Fruit fly (Drosophila melanogaster) whole organism, embryonic: Measurements from ENCODE around the gene CG12766.
A peak's percentile ranks its signal among the peaks of the same experiment; 100 is the strongest.

ENCODE experiments used
- Aef1 ChIP-seq: fragments of 200-800 bp; sonication (Bioruptor generic); IDR thresholded peaks from 3 replicates; pipeline ENCODE4 v1.3.6; 2022; ENCODE audit warnings: missing biosample characterization, missing genetic modification characterization
- CG10366 ChIP-seq: fragments of 200-800 bp; sonication (Bioruptor generic); IDR thresholded peaks from 2 replicates; pipeline ENCODE4 v1.3.6; 2022; ENCODE audit warnings: missing biosample characterization, missing genetic modification characterization
- CG10565 ChIP-seq: fragments of 200-800 bp; sonication (Bioruptor generic); optimal IDR thresholded peaks from 3 replicates; lab custom pipeline; 2016; ENCODE audit warnings: missing biosample characterization, mild to moderate bottlenecking, missing genetic modification characterization
- CG11085 ChIP-seq: fragments of 200-800 bp; sonication (Bioruptor generic); IDR thresholded peaks from 2 replicates; pipeline ENCODE4 v1.3.6; 2022; ENCODE audit warnings: missing biosample characterization, missing genetic modification characterization
- CG11504 ChIP-seq: fragments of 200-800 bp; sonication (Bioruptor generic); optimal IDR thresholded peaks from 3 replicates; lab custom pipeline; 2019; ENCODE audit warnings: missing biosample characterization, mild to moderate bottlenecking, missing genetic modification characterization, moderate library complexity
- CG12104 ChIP-seq: fragments of 200-800 bp; sonication (Bioruptor generic); optimal IDR thresholded peaks from 3 replicates; lab custom pipeline; 2016; ENCODE audit warnings: missing biosample characterization, missing genetic modification characterization
- CG12219 ChIP-seq: fragments of 200-800 bp; sonication (Bioruptor generic); optimal IDR thresholded peaks from 3 replicates; lab custom pipeline; 2018; ENCODE audit warnings: missing biosample characterization, mild to moderate bottlenecking, missing genetic modification characterization
- CG12391 ChIP-seq: fragments of 200-800 bp; sonication (Bioruptor generic); optimal IDR thresholded peaks from 3 replicates; lab custom pipeline; 2018; ENCODE audit warnings: missing biosample characterization, mild to moderate bottlenecking, missing genetic modification characterization, moderate library complexity
- CG13424 ChIP-seq: fragments of 200-800 bp; sonication (Bioruptor generic); optimal IDR thresholded peaks from 2 replicates; lab custom pipeline; 2019; ENCODE audit warnings: missing biosample characterization, mild to moderate bottlenecking, missing genetic modification characterization, moderate library complexity
- CG15269 ChIP-seq: fragments of 200-800 bp; sonication (Bioruptor generic); optimal IDR thresholded peaks from 2 replicates; lab custom pipeline; 2018; ENCODE audit warnings: missing biosample characterization, mild to moderate bottlenecking, missing genetic modification characterization, moderate library complexity
- CG16815 ChIP-seq: fragments of 200-800 bp; sonication (Bioruptor generic); optimal IDR thresholded peaks from 3 replicates; lab custom pipeline; 2017; ENCODE audit warnings: missing biosample characterization, mild to moderate bottlenecking, missing genetic modification characterization
- CG18599 ChIP-seq: fragments of 200-800 bp; sonication (Bioruptor generic); optimal IDR thresholded peaks from 3 replicates; lab custom pipeline; 2017; ENCODE audit warnings: missing biosample characterization, missing genetic modification characterization, mild to moderate bottlenecking, moderate library complexity, missing genetic modification reagents
- CG3065 ChIP-seq: fragments of 200-800 bp; sonication (Bioruptor generic); optimal IDR thresholded peaks from 2 replicates; lab custom pipeline; 2016; ENCODE audit warnings: missing biosample characterization, missing genetic modification characterization
- CG34224 ChIP-seq: fragments of 200-800 bp; sonication (Bioruptor generic); IDR thresholded peaks from 3 replicates; pipeline ENCODE4 v1.3.6; 2022; ENCODE audit warnings: missing biosample characterization, missing genetic modification characterization; ENCODE audit not compliant: partially characterized antibody
- CG3838 ChIP-seq: fragments of 200-800 bp; sonication (Bioruptor generic); optimal IDR thresholded peaks from 3 replicates; lab custom pipeline; 2016; ENCODE audit warnings: missing biosample characterization, missing genetic modification characterization
- CG4617 ChIP-seq: fragments of 200-800 bp; sonication (Bioruptor generic); optimal IDR thresholded peaks from 3 replicates; lab custom pipeline; 2016; ENCODE audit warnings: missing biosample characterization, missing genetic modification characterization, borderline replicate concordance
- CG4820 ChIP-seq: fragments of 200-800 bp; sonication (Bioruptor generic); optimal IDR thresholded peaks from 3 replicates; lab custom pipeline; 2016; ENCODE audit warnings: missing biosample characterization, missing genetic modification characterization
- CG8388 ChIP-seq: fragments of 200-800 bp; sonication (Bioruptor generic); optimal IDR thresholded peaks from 2 replicates; lab custom pipeline; 2019; ENCODE audit warnings: missing biosample characterization, mild to moderate bottlenecking, missing genetic modification characterization, moderate library complexity
- CHES-1-like ChIP-seq: fragments of 200-800 bp; sonication (Bioruptor generic); optimal IDR thresholded peaks from 2 replicates; lab custom pipeline; 2016; ENCODE audit warnings: missing biosample characterization, missing genetic modification characterization
- HLH54F ChIP-seq: fragments of 200-800 bp; sonication (Bioruptor generic); optimal IDR thresholded peaks from 3 replicates; lab custom pipeline; 2016; ENCODE audit warnings: missing biosample characterization, missing genetic modification characterization
- Hmx ChIP-seq: fragments of 200-800 bp; sonication (Bioruptor generic); optimal IDR thresholded peaks from 2 replicates; lab custom pipeline; 2016; ENCODE audit warnings: missing biosample characterization, missing genetic modification characterization
- Hr51 ChIP-seq, 2 experiments: fragments of 200-800 bp; sonication (Bioruptor generic); optimal IDR thresholded peaks; 2 replicates in 1 of 2; 3 replicates in 1 of 2; lab custom pipeline; 2016 to 2018; ENCODE audit warnings: missing biosample characterization in 2 of 2, missing genetic modification characterization in 2 of 2, mild to moderate bottlenecking in 1 of 2, moderate library complexity in 1 of 2
- Mrtf ChIP-seq: fragments of 200-800 bp; sonication (Bioruptor generic); IDR thresholded peaks from 3 replicates; pipeline ENCODE4 v1.3.6; 2022; ENCODE audit warnings: missing biosample characterization, missing genetic modification characterization
- Optix ChIP-seq: fragments of 200-800 bp; sonication (Bioruptor generic); IDR thresholded peaks from 3 replicates; pipeline ENCODE4 v1.3.6; 2022; ENCODE audit warnings: missing biosample characterization, missing genetic modification characterization
- Poxn ChIP-seq: fragments of 200-800 bp; sonication (Bioruptor generic); IDR thresholded peaks from 2 replicates; pipeline ENCODE4 v1.3.6; 2022; ENCODE audit warnings: missing biosample characterization, missing genetic modification characterization
- Ptx1 ChIP-seq: fragments of 200-800 bp; sonication (Bioruptor generic); IDR thresholded peaks from 2 replicates; pipeline ENCODE4 v1.3.6; 2022; ENCODE audit warnings: missing biosample characterization, missing genetic modification characterization
- cg ChIP-seq: fragments of 200-800 bp; sonication (Bioruptor generic); optimal IDR thresholded peaks from 3 replicates; lab custom pipeline; 2019; ENCODE audit warnings: missing biosample characterization, mild to moderate bottlenecking, missing genetic modification characterization, moderate library complexity
- chm ChIP-seq: fragments of 200-800 bp; sonication (Bioruptor generic); IDR thresholded peaks from 2 replicates; pipeline ENCODE4 v1.3.6; 2022; ENCODE audit warnings: missing biosample characterization, missing genetic modification characterization
- ci ChIP-seq: fragments of 200-800 bp; sonication (Bioruptor generic); IDR thresholded peaks from 3 replicates; pipeline ENCODE4 v1.3.6; 2022; ENCODE audit warnings: missing biosample characterization, missing genetic modification characterization
- dysf ChIP-seq: fragments of 200-800 bp; sonication (Bioruptor generic); IDR thresholded peaks from 3 replicates; pipeline ENCODE4 v1.3.6; 2022; ENCODE audit warnings: missing biosample characterization, missing genetic modification characterization
- eve ChIP-seq, 2 experiments: fragments of >200 bp; optimal IDR thresholded peaks; 2 replicates each; lab custom pipeline; 2017; ENCODE audit warnings: missing biosample characterization in 2 of 2, missing genetic modification characterization in 2 of 2
- ewg ChIP-seq: fragments of 200-800 bp; sonication (Bioruptor generic); optimal IDR thresholded peaks from 3 replicates; lab custom pipeline; 2017; ENCODE audit warnings: mild to moderate bottlenecking, missing biosample characterization, missing genetic modification reagents, missing genetic modification characterization
- fu2 ChIP-seq: fragments of 200-800 bp; sonication (Bioruptor generic); optimal IDR thresholded peaks from 2 replicates; lab custom pipeline; 2016; ENCODE audit warnings: missing biosample characterization, missing genetic modification characterization
- gce ChIP-seq: fragments of 200-800 bp; sonication (Bioruptor generic); IDR thresholded peaks from 3 replicates; pipeline ENCODE4 v1.3.6; 2022; ENCODE audit warnings: missing biosample characterization, missing genetic modification characterization
- gcm2 ChIP-seq: fragments of 200-800 bp; sonication (Bioruptor generic); optimal IDR thresholded peaks from 2 replicates; lab custom pipeline; 2016; ENCODE audit warnings: missing biosample characterization, missing genetic modification characterization
- gro ChIP-seq: fragments of 200-800 bp; sonication (Bioruptor generic); optimal IDR thresholded peaks from 2 replicates; lab custom pipeline; 2016; ENCODE audit warnings: missing biosample characterization, missing genetic modification characterization
- jigr1 ChIP-seq: fragments of 200-800 bp; sonication (Bioruptor generic); IDR thresholded peaks from 3 replicates; pipeline ENCODE4 v1.3.6; 2022; ENCODE audit warnings: missing biosample characterization, missing genetic modification characterization
- kah ChIP-seq: fragments of 200-800 bp; sonication (Bioruptor generic); optimal IDR thresholded peaks from 2 replicates; lab custom pipeline; 2018; ENCODE audit warnings: missing biosample characterization, mild to moderate bottlenecking, missing genetic modification characterization
- mam ChIP-seq: fragments of 200-800 bp; sonication (Bioruptor generic); optimal IDR thresholded peaks from 3 replicates; lab custom pipeline; 2016; ENCODE audit warnings: missing biosample characterization, missing genetic modification characterization
- phol ChIP-seq: fragments of 200-800 bp; sonication (Bioruptor generic); optimal IDR thresholded peaks from 3 replicates; lab custom pipeline; 2018; ENCODE audit warnings: missing biosample characterization, mild to moderate bottlenecking, missing genetic modification characterization, moderate library complexity
- ranshi ChIP-seq: fragments of 200-800 bp; sonication (Bioruptor generic); IDR thresholded peaks from 2 replicates; pipeline ENCODE4 v1.3.6; 2022; ENCODE audit warnings: missing biosample characterization, missing genetic modification characterization
- sima ChIP-seq: fragments of 200-800 bp; sonication (Bioruptor generic); optimal IDR thresholded peaks from 2 replicates; lab custom pipeline; 2016; ENCODE audit warnings: missing biosample characterization, missing genetic modification characterization
- slbo ChIP-seq: fragments of 200-800 bp; sonication (Bioruptor generic); IDR thresholded peaks from 2 replicates; pipeline ENCODE4 v1.3.6; 2022; ENCODE audit warnings: missing biosample characterization, missing genetic modification characterization
- slou ChIP-seq: fragments of 200-800 bp; sonication (Bioruptor generic); optimal IDR thresholded peaks from 3 replicates; lab custom pipeline; 2016; ENCODE audit warnings: missing biosample characterization, missing genetic modification characterization
- tio ChIP-seq: fragments of 200-800 bp; sonication (Bioruptor generic); optimal IDR thresholded peaks from 2 replicates; lab custom pipeline; 2017; ENCODE audit warnings: missing biosample characterization, missing genetic modification characterization, inconsistent platforms
- trh ChIP-seq: fragments of 200-800 bp; sonication (Bioruptor generic); optimal IDR thresholded peaks from 2 replicates; lab custom pipeline; 2016; ENCODE audit warnings: missing biosample characterization, missing genetic modification characterization
- unc-4 ChIP-seq: fragments of 200-800 bp; sonication (Bioruptor generic); IDR thresholded peaks from 2 replicates; pipeline ENCODE4 v1.3.6; 2022; ENCODE audit warnings: missing biosample characterization, missing genetic modification characterization; ENCODE audit not compliant: partially characterized antibody
- z ChIP-seq: fragments of 200-800 bp; sonication (Bioruptor generic); IDR thresholded peaks from 3 replicates; pipeline ENCODE4 v1.3.6; 2022; ENCODE audit warnings: missing biosample characterization, missing genetic modification characterization
- zfh2 ChIP-seq: fragments of 200-800 bp; sonication (Bioruptor generic); optimal IDR thresholded peaks from 2 replicates; lab custom pipeline; 2016; ENCODE audit warnings: missing biosample characterization, missing genetic modification characterization

The CG12766 gene

DNA sequence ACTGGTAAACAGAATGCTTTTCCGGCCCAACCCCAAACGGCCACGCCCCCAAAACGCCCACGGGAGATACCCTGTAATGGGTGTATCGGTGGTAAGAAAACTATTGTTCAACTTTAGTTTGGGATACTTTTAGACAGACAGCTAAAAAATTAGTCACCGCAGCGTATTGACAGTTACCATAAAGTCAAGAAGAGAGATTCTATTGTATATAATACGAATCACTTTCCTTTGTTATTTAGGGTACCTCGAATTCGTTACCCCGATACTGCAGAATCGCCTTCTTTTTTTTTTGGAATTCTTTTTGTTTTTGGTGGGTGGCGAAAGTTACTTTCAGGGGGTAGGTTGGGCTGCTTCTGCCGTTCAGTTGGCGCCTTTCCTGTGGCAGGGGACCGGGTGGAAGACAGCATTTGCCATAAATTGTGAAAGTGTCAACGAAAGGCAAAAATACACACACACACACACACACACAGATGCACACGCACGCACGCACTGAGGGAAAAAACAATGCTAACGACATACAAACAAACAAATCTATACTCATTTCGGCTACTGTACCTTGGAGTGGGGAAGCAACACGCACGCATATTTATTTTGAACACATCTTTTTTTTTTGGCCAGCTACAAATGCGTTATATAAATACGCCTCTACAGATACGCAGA, 30.6 kb upstream of the CG12766 start:
- TF ChIP-seq jigr1, result no peak
- TF ChIP-seq CG4820 (GFP tag; lab: Kevin White, UChicago), result peak; percentile 3
- no peak for TF ChIP-seq CHES-1-like (GFP tag; lab: Kevin White, UChicago)
- TF ChIP-seq gce, result 0 out of 3 replicates have a peak, but pooled peaks have one; percentile 18
- no peak for TF ChIP-seq gcm2
- no peak for TF ChIP-seq Hmx (GFP tag; lab: Kevin White, UChicago)
- TF ChIP-seq CG12104 (GFP tag; lab: Kevin White, UChicago), result no peak
- TF ChIP-seq CG3838 (GFP tag; lab: Kevin White, UChicago), result no peak
- no peak for TF ChIP-seq Poxn (GFP tag; lab: Robert Waterston, UW)
- peak; percentile 2 for TF ChIP-seq tio (GFP tag; lab: Kevin White, UChicago)
- no peak for TF ChIP-seq trh (GFP tag; lab: Kevin White, UChicago)
- TF ChIP-seq phol (tag; lab: Kevin White, UChicago), result peak; percentile 32
- no peak for TF ChIP-seq CG34224 (GFP tag; lab: Robert Waterston, UW)
- peak; percentile 55 for TF ChIP-seq CG15269 (tag; lab: Kevin White, UChicago)
- TF ChIP-seq ranshi (GFP tag; lab: Robert Waterston, UW), result 0 out of 2 replicates have a peak, but pooled peaks have one; percentile 29
- peak; percentile 77 for TF ChIP-seq CG18599 (GFP tag; lab: Kevin White, UChicago)
- TF ChIP-seq HLH54F (GFP tag; lab: Kevin White, UChicago), result peak; percentile 40
- peak in 1 of 2 experiments; percentile 60 for TF ChIP-seq eve (GFP tag; optimal IDR thresholded peaks at IDR 0.05; lab: Kevin White, UChicago)
- no peak for TF ChIP-seq CG10565 (GFP tag; lab: Kevin White, UChicago)
- TF ChIP-seq CG11085 (GFP tag; lab: Robert Waterston, UW), result no peak
- peak; percentile 11 for TF ChIP-seq CG16815 (GFP tag; lab: Kevin White, UChicago)
- 0 out of 3 replicates have a peak, but pooled peaks have one; percentile 19 for TF ChIP-seq Aef1 (GFP tag; lab: Robert Waterston, UW)
- TF ChIP-seq slbo (GFP tag; lab: Robert Waterston, UW), result peak; percentile 66
- TF ChIP-seq Mrtf (GFP tag; lab: Robert Waterston, UW), result 0 out of 3 replicates have a peak, but pooled peaks have one; percentile 13
- no peak for TF ChIP-seq CG4617 (GFP tag; lab: Kevin White, UChicago)
- TF ChIP-seq fu2 (GFP tag; lab: Kevin White, UChicago), result peak; percentile 17
- TF ChIP-seq Hr51 (GFP tag; optimal IDR thresholded peaks at IDR 0.05; lab: Kevin White, UChicago), result peak in 1 of 2 experiments; percentile 65
- 0 out of 3 replicates have a peak, but pooled peaks have one; percentile 31 for TF ChIP-seq Optix (GFP tag; lab: Robert Waterston, UW)
- TF ChIP-seq ci (GFP tag; lab: Robert Waterston, UW), result peak; percentile 73; the same call in 2 of the 3 replicates
- TF ChIP-seq mam, result peak; percentile 50
- no peak for TF ChIP-seq unc-4 (GFP tag; lab: Robert Waterston, UW)
- no peak for TF ChIP-seq z (GFP tag; lab: Robert Waterston, UW)
- TF ChIP-seq CG10366 (GFP tag; lab: Robert Waterston, UW), result peak; percentile 53
- TF ChIP-seq Ptx1 (GFP tag; lab: Robert Waterston, UW), result 0 out of 2 replicates have a peak, but pooled peaks have one; percentile 22
- peak; percentile 69 for TF ChIP-seq CG11504
- no peak; the same call in 1 of the 2 replicates for TF ChIP-seq chm
- TF ChIP-seq dysf (GFP tag; lab: Robert Waterston, UW), result peak; percentile 64; the same call in 2 of the 3 replicates
- TF ChIP-seq cg (GFP tag; lab: Kevin White, UChicago), result peak; percentile 24
- TF ChIP-seq CG8388 (GFP tag; lab: Kevin White, UChicago), result peak; percentile 17
- TF ChIP-seq CG13424 (tag; lab: Kevin White, UChicago), result peak; percentile 57
- peak; percentile 39 for TF ChIP-seq CG12391
- TF ChIP-seq slou (GFP tag; lab: Kevin White, UChicago), result no peak
- TF ChIP-seq gro, result peak; percentile 6
- TF ChIP-seq CG3065 (GFP tag; lab: Kevin White, UChicago), result peak; percentile 14
- TF ChIP-seq CG12219 (GFP tag; lab: Kevin White, UChicago), result peak; percentile 9
- TF ChIP-seq zfh2 (GFP tag; lab: Kevin White, UChicago), result peak; percentile 8
- peak; percentile 10 for TF ChIP-seq ewg
- TF ChIP-seq kah (GFP tag; lab: Kevin White, UChicago), result no peak
- TF ChIP-seq sima (GFP tag; lab: Kevin White, UChicago), result no peak
